Worm (Caenorhabditis elegans) whole organism, L4/young adult: ENCODE results near the gene srd-9.
A peak's percentile ranks its signal among the peaks of the same experiment; 100 is the strongest.

Experiments used
- W03F9.2 ChIP-seq: fragments of 150-350 bp; optimal IDR thresholded peaks from 2 replicates; lab custom pipeline; 2014; ENCODE audit warnings: missing biosample characterization, missing genetic modification characterization
- dao-5 ChIP-seq: sonication (generic microtip); optimal IDR thresholded peaks from 2 replicates; lab custom pipeline; 2016; ENCODE audit warnings: missing genotype, missing genetic modification characterization, moderate library complexity, missing compliant biosample characterization
- him-1 ChIP-seq: sonication (generic microtip); optimal IDR thresholded peaks from 2 replicates; lab custom pipeline; 2016; ENCODE audit warnings: missing genotype, missing genetic modification reagents, missing genetic modification characterization, missing compliant biosample characterization

Gene srd-9

DNA sequence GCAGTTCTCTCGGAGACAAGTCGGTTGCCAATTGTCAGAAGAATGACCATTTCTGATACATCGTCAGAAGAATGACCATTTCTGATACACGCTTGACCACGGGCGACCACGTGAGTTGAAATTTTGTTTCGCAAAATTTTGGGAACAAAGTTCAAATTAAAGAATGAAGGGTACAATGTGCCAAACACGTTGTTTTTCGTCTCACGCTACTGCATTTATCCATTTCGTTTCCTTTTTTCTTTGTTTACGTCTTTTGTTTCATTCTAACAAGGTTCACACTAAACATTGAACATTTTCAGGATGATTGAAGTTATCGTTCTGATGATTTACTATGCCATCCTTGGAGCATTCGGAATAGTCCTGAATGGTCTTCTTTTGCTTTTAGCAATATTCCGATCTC lies at the start of gene srd-9:
Gene srd-9, plus strand, starts transcription at position 301 of the 400 bp plus-strand sequence.
- no peak for TF ChIP-seq W03F9.2
- TF ChIP-seq dao-5: no peak
- TF ChIP-seq him-1: no peak

DNA sequence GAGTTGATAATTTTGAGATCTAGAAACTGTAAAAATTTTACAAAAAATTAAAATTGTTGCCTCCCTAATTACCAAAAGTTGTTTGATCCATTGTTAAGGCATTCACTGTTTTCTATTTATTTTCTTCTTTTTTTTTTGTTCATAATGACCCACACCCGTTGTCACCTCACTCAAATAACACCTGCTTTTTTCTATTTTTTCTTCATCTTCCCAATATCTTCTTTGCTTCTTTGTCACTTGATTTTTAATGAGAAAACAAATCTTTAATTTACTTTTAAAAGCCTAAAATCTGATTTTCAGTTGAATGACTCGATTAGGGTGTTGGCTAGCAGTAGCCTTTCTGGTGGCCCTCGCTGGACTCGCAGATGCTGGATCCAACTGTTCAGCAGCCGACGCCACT lies 48.2 kb upstream of the srd-9 start, which contains the start of gene ncx-2:
Gene ncx-2, plus strand, starts transcription at position 301 of the 400 bp plus-strand sequence.
- TF ChIP-seq him-1 (no peak), dao-5 (no peak), W03F9.2 (no peak)

DNA sequence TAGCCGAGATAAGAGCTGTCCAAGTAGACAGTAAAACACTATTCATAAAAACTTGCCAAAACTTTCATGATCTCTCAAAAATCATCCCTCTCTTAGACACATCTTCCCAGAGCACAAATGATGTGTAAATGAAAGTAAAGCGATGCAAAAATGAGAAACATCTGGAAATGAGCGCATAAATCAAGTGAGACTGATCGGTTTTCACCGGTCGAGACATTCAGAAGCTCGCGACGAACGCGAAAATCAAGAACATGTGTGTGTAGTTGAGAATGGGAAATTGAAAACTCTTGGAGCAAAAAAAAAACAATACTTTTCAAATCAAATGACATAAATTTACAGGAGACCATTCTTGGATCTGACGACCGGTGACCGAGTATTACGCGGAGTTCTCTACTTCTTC lies 47.2 kb upstream of the srd-9 start:
- TF ChIP-seq him-1 (no peak), dao-5 (no peak), W03F9.2 (no peak)

DNA sequence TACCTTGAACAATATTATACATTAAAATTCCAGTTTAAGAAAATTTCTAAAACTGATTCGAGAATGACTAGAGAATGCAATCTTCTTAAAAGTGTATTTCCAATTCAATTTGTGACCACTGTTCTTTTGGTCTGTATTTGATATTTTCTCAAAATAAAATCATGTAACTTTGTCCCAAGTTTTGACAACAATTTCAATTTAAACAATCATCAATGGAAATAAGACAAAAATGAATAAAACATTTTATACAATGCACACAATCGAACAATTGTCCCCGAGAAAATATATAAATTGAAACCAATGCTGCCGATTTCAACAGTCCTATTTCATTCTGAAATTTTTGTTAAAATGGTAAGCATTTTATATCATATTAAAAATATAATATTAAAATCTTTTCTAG lies 39.9 kb upstream of the srd-9 start, which contains the start of gene C10G8.4:
Gene C10G8.4, plus strand, starts transcription at position 301 of the 400 bp plus-strand sequence.
- no peak for TF ChIP-seq W03F9.2
- TF ChIP-seq him-1: no peak
- no peak for TF ChIP-seq dao-5

DNA sequence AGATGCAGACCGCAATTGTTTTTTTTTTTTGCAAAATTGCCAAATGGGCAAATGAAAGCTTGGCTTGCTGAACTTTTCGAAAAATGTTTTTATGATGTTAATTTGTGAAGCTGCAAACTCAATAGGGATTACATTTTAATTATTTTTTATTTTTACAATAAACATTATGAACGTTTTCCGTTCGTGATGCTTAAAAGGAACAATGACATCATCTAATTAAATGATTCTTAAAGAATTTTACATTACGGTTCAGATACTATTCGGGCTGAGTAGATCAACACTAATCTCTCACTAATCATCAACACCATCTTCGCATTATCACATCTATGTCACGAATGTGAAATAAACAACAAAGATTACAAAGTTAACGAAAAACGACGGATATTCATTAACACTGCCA lies 39.1 kb upstream of the srd-9 start, which contains the start of gene C10G8.3:
Gene C10G8.3, plus strand, starts transcription at position 301 of the 400 bp plus-strand sequence.
- TF ChIP-seq him-1 (no peak), W03F9.2 (no peak), dao-5 (no peak)

DNA sequence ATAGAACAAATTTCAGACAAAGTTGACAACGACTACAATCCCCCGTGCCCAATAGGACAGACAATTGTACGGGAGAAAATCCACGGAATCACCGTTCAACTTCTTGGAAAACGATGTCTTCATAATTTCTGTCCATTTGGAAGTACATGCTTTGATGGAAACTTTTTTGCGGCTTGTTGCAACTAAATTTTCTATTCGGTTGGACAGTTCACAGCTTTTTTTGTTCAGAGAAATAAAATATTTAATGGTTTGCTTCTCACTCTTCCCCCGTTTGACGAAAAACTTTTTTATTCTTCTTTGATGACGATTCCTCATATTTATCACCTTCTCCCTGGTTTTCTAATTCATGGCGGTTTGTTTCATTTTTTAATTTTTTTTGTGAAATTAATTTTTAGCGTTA lies 37.5 kb upstream of the srd-9 start, which contains the start of gene C10G8.2:
Gene C10G8.2, plus strand, starts transcription at position 301 of the 400 bp plus-strand sequence.
- TF ChIP-seq him-1 (no peak), dao-5 (no peak), W03F9.2 (no peak)

DNA sequence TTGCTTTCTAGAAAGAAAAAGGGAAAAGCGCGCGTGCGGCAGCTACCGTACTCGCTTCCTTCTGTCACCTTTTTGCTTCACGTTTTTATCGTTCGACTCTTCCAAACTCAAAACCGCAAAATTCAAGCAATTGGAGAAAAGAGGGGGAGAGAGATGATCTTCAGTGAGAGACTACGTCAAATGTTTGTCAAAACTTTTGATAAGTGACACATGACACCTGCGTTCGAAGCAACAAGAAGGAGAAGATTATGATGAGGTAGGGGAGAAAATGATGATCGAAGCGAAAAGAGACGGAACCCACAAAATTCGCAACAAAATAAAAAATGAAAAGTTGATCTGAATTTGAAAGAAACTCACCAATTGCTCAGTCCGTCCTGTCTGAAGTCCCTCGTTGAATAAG lies 33.2 kb upstream of the srd-9 start:
- TF ChIP-seq dao-5 (no peak), W03F9.2 (no peak), him-1 (no peak)

DNA sequence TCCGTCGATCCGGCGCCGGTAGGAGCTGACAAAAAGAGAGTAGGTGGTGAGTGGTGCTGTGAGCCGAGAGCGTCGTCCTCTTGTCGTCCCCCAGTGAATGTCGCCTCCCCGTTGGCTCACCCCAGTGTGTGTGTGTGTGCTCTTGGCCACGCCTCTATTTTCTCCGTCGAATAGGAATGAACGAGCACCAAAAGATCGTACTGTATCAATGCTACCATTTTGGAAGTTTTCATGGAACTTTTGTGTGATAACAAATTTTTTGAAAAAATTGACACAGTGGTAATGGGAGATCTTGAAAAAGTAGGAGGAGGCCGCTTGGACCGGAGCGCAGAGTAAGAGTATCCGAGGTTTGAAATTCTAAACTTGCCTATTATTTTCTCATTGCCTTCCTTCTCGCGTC lies 32.1 kb upstream of the srd-9 start, which contains the start of gene ceh-34:
Gene ceh-34, minus strand, starts transcription at position 101 of the 400 bp plus-strand sequence.
- TF ChIP-seq W03F9.2 (no peak), dao-5 (no peak), him-1 (no peak)

DNA sequence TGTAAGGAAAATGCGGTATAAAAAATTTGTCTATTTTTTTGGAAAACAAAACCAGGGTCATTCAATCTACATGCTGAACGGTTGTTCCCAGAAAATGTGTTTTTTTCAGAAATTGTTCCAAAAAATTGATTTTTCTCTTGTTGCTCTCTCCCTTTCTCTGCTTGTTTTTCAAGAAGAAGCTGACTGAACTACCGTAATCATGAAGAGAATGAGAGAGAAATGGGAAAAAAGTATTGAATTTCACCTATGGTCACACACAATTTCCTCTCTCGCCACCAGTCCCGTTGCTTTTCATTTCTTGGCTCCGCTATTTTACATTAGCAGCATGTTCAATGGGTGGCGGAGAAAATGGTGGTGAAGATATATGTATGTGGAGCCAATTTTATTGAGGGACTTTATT lies 28.8 kb upstream of the srd-9 start:
- TF ChIP-seq him-1: no peak
- no peak for TF ChIP-seq W03F9.2
- TF ChIP-seq dao-5: no peak

DNA sequence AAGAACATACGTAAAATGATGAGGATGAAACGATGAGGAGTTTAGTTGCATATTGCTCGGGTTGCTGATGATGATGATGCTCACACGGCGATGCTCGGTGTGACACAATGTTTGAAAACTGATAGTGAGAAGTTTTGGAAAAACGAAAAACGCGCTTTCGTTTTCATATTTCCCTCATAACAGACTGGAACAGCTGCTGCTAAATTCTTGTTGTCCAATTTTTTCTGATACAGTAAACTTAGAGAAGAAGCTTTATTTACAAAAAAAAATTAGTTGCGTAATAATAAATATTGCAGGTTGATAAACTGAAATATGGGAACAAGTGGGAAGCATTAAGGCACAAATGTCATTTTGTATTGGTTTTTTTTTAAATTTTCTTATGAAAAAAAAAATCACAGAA lies 27.0 kb upstream of the srd-9 start, which contains the start of gene ceh-33:
Gene ceh-33, minus strand, starts transcription at position 101 of the 400 bp plus-strand sequence.
- no peak for TF ChIP-seq W03F9.2
- TF ChIP-seq him-1: no peak
- no peak for TF ChIP-seq dao-5

DNA sequence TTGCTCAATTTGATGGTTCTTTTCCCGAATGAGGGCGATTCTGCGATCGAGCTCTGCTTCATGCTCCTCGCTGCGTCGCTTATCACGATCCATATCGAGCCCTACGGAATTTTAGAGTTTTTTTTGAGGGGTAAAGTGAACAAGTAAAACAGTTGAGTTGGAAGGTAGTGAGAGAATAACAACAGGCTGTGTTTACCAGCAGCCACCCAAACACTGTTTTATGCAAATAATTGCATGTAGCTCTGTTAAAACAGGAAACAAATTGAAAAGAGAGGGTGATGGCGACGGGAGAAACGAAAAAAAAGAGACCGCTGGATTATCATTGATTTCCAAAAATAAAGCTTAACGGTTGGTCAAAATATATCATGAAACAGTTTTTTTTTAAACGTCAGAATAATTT lies 23.3 kb upstream of the srd-9 start, which contains the start of gene C10G8.8:
Gene C10G8.8, minus strand, starts transcription at position 101 of the 400 bp plus-strand sequence.
- TF ChIP-seq him-1 (no peak), dao-5 (no peak), W03F9.2 (no peak)

DNA sequence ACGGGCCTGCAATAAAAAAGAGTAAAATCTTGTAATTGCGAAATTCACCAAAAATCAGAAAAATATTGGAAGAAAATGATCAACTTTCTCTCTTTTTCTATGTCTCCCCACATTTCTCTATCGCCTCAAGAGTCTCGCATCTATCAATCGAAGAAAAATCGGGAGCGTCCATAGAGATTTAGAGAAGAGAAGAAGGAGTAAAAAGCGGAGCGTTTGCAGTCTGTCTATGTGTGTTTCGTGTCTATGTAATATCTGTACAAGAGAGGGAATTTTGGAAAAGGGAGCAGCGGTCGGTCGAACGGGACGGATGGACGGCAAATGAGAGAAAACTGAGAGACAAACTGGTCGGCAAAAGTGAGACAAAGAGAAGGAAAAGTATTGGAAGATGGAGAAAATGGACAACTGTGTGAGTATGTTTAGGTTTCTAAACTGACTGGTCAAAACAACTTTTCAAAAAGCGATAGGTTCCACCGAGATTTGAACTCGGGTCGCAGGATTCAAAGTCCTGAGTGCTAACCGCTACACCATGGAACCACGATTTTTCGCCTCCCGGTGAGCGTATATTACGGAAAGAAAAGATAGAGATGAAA lies 21.8 kb upstream of the srd-9 start:
- TF ChIP-seq dao-5: no peak
- peak; percentile 56 for TF ChIP-seq W03F9.2

DNA sequence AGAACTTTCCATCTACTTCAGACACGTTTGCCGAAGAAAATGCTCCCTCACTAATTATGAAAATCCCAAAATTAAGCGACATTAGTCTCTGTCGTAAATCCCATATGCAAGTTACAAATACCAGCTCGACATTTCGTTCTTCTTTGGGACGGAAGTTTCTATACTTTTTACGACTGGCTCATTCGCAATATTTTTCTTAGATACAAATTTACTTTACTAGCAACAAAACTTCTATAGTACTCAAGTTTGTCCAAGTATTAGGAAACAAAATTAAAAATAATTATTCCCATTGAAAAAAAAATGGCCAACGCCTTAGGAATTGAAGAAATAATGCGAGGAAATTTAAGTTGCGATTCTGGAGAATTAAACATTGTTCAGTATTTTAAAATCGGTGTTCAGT lies 20.6 kb upstream of the srd-9 start, which contains the start of gene srg-26:
Gene srg-26, plus strand, starts transcription at position 301 of the 400 bp plus-strand sequence.
- TF ChIP-seq him-1 (no peak), W03F9.2 (no peak), dao-5 (no peak)

DNA sequence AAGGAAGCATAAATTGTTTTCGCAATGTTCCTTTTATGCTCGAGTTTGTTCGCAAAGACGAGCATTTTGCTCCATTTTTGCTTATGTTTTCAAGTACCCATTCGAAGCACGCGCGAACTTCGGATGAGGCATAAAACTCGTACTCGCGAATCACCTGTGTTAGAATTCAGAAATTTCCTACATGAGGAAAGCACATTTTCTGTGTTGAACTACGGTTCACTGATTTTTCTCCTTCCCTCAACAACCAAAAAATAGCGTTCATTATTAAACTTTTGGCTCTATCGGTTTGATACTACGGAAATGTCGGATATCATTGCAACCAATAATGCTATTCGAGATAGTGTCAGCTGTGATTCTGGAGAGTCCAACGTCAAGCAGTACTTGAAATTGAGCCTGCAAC lies 17.0 kb upstream of the srd-9 start, which contains the start of gene srg-28:
Gene srg-28, plus strand, starts transcription at position 301 of the 400 bp plus-strand sequence.
- no peak for TF ChIP-seq dao-5
- TF ChIP-seq W03F9.2: no peak
- TF ChIP-seq him-1: no peak

DNA sequence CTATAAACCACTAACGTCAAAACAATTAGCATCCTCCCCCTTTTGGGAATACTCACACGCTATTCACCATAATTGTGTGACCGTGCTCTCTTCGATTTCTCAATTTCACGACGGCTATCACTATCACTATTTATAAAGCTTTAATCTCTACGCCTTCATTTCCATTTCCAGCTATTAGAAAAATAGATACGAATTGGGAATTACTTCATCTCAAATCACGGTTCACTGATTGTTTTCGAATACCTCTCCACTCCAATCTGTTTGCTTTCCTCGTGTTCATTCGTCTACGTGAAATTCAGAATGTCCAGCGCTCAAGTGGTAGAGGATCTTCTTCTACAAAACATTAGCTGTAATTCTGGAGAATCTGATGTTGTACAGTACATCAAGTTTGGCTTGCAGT lies 14.7 kb upstream of the srd-9 start, which contains the start of gene srg-29:
Gene srg-29, plus strand, starts transcription at position 301 of the 400 bp plus-strand sequence.
- no peak for TF ChIP-seq him-1
- TF ChIP-seq W03F9.2: no peak
- TF ChIP-seq dao-5: no peak

DNA sequence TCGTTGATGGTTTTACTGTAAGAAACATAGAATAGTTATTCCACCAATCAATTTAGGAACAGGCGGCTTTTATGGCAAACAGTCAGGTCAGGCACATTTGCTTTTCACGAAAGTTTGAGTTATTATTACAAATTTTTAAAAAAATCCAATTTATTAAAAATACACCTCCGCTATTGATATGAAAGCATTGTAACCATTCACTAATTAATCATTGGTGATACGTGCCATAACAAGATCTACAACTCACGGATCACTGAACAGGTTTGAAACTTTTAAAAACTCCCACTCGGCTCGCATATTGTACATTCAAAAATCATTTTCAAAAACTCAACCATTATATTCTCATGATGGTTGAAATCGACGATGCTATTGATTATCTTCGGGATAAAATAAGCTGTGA lies 12.1 kb upstream of the srd-9 start, which contains the start of gene srg-27:
Gene srg-27, plus strand, starts transcription at position 301 of the 400 bp plus-strand sequence.
- TF ChIP-seq him-1 (no peak), W03F9.2 (no peak), dao-5 (no peak)
